Fruit fly (Drosophila melanogaster): ENCODE data around the gene CG11449.

DNA sequence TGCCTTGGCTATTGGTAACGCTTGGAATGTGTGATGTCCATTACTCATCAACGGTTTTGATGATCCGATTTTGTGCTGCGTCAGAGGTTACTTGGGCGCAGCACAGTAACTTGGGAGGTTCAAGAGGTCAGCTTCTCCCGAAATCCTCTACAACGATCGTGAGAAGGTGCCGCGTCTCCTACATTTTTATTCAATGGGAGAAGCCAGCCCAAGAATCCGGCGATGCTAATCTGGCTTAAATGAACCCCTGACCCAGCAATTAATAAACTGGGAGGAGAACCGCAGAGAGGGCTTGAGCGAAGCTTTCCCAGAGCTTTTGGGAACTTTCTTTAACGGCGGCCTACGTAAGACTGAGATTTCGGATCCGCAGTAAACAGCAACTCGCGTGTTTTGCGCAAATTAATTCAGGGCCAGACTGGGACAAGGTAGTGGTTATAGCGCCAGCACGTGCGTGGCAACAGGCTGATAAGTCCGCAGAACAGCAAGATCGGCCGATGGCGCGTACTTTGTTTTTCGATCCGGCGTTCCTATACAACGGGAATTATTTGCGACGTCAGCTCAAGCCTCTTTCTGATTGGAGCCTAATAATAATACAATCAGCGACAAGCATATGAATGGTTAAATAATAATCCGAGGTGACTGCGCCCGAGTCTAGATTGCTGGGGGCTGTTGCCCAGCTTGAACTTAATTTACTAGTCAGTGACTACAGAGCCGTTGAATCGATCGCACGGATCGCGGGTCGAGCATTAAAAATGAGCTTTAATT, 20.1 kb downstream of the CG11449 start, which contains the start of gene CG11425:
- TF ChIP-seq Ets21C (GFP tag; optimal IDR thresholded peaks at IDR 0.05) (no peak), CG8119 (GFP tag; IDR thresholded peaks at IDR 0.05) (no peak), Lpt (GFP tag; optimal IDR thresholded peaks at IDR 0.05) (no peak), Gug (GFP tag; IDR thresholded peaks at IDR 0.05) (no peak), cyc (GFP tag; optimal IDR thresholded peaks at IDR 0.05) (no peak), dac (GFP tag; optimal IDR thresholded peaks at IDR 0.05) (no peak), fd59A (GFP tag; optimal IDR thresholded peaks at IDR 0.05) (no peak), CG3919 (GFP tag; optimal IDR thresholded peaks at IDR 0.05) (no peak), net (GFP tag; optimal IDR thresholded peaks at IDR 0.05) (no peak), CG3032 (tag; optimal IDR thresholded peaks at IDR 0.05) (no peak)
